Worm (Caenorhabditis elegans): ENCODE data around the gene T01H3.2.

T01H3.2 gene

DNA sequence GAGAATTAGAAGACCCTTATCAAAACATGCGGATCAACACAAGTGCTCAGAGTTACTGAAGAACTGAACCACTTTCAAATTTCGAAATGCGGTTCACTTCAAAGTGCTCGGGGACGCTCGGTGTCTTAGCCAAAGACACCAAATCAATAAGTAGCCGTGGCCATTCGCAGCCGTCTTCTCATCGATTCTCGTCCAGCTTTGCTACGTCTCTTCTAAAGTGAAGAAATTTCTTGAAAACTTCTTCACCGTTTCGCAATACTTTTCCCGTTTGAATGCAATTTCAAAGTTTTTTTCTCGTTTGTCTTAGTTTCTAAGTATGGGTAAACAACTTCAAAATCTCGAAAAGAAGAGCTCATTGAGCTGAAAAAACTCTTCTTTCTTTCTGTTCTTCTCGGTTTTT, 7.1 kb upstream of the T01H3.2 start:
- no peak for TF ChIP-seq hmg-4 (GFP tag; optimal IDR thresholded peaks at IDR 0.05)
- no peak for TF ChIP-seq ets-7 (tag; optimal IDR thresholded peaks at IDR 0.05)
- TF ChIP-seq hmbx-1 (tag; optimal IDR thresholded peaks at IDR 0.05) = no peak
- no peak for TF ChIP-seq scrt-1 (GFP tag; IDR thresholded peaks at IDR 0.05)
- TF ChIP-seq tbx-37 (GFP tag; conservative IDR thresholded peaks at IDR 0.05) = no peak
- TF ChIP-seq tbx-11 (GFP tag; IDR thresholded peaks at IDR 0.05) = no peak
- no peak for TF ChIP-seq B0310.2 (tag; optimal IDR thresholded peaks at IDR 0.05)
- TF ChIP-seq hnd-1 (tag; optimal IDR thresholded peaks at IDR 0.05) = no peak
- TF ChIP-seq ama-1 (optimal IDR thresholded peaks at IDR 0.05) = no peak
- no peak for TF ChIP-seq flt-1 (GFP tag; IDR thresholded peaks at IDR 0.05)
- TF ChIP-seq pes-1 (GFP tag; IDR thresholded peaks at IDR 0.05) = no peak
- no peak for TF ChIP-seq tra-4 (tag; optimal IDR thresholded peaks at IDR 0.05)
- no peak for TF ChIP-seq ceh-36 (tag; optimal IDR thresholded peaks at IDR 0.05)
- TF ChIP-seq ceh-13 (GFP tag; optimal IDR thresholded peaks at IDR 0.05) = no peak
- TF ChIP-seq F13C5.2 (tag; optimal IDR thresholded peaks at IDR 0.05) = no peak
- TF ChIP-seq aly-1 (tag; optimal IDR thresholded peaks at IDR 0.05) = no peak
- no peak for TF ChIP-seq sea-1 (GFP tag; conservative IDR thresholded peaks at IDR 0.05)

DNA sequence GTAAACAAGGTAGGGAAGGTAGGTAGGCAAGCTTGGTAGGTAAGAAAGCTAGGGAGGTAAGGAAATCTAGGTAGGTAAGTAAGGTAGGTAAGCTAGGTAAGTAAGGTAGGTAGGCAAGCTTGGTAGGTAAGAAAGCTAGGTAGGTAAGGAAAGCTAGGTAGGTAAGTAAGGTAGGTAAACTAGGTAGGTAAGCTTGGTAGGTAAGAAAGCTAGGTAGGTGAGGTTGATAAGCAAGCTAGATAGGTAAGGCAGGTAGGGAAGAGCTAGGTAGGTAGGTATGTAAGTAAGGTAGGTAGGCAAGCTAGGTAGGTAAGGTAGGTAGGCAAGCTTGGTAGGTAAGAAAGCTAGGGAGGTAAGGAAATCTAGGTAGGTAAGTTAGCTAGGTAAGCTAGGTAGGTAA, 5.4 kb upstream of the T01H3.2 start:
- peak; percentile 64 for TF ChIP-seq tbx-11 (GFP tag; IDR thresholded peaks at IDR 0.05)
- TF ChIP-seq sea-1 (GFP tag; conservative IDR thresholded peaks at IDR 0.05) = 0 out of 2 replicates have a peak, but pooled peaks have one; percentile 43

DNA sequence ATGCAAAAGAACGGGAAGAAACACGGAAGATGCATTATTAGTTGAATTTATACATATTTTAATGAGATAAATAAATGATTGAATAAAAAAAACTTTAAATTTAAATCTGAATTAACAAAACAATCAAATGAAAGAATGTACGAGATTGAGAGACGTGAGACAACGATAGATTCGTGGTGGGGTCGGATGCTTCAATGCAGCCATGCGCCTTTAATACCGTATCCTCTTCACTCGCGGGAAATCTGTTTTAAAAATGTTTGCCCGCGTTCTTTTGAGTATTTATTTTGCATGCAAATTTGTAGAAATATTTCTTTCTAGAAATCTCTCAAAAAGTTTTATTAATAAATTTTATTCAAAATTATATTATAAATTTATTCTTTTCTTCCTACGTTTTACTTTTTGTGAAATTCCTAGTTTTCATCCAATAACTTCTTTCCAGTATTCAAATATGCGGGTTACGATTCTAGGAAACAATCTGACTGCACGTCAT, 2.6 kb upstream of the T01H3.2 start, which contains the start of gene perm-1:
TSS of gene perm-1 (plus strand) at position 440 of the 490 bp plus-strand sequence.
- no peak for TF ChIP-seq ama-1 (optimal IDR thresholded peaks at IDR 0.05)
- no peak for TF ChIP-seq tbx-37 (GFP tag; conservative IDR thresholded peaks at IDR 0.05)
- no peak for TF ChIP-seq hnd-1 (tag; optimal IDR thresholded peaks at IDR 0.05)
- TF ChIP-seq sea-1 (GFP tag; conservative IDR thresholded peaks at IDR 0.05) = no peak
- TF ChIP-seq ets-7 (tag; optimal IDR thresholded peaks at IDR 0.05) = no peak
- no peak for TF ChIP-seq flt-1 (GFP tag; IDR thresholded peaks at IDR 0.05)
- TF ChIP-seq hmbx-1 (tag; optimal IDR thresholded peaks at IDR 0.05) = no peak
- TF ChIP-seq scrt-1 (GFP tag; IDR thresholded peaks at IDR 0.05) = no peak
- TF ChIP-seq tra-4 (tag; optimal IDR thresholded peaks at IDR 0.05) = no peak
- TF ChIP-seq F13C5.2 (tag; optimal IDR thresholded peaks at IDR 0.05) = no peak
- no peak for TF ChIP-seq tbx-11 (GFP tag; IDR thresholded peaks at IDR 0.05)
- no peak for TF ChIP-seq ceh-36 (tag; optimal IDR thresholded peaks at IDR 0.05)

DNA sequence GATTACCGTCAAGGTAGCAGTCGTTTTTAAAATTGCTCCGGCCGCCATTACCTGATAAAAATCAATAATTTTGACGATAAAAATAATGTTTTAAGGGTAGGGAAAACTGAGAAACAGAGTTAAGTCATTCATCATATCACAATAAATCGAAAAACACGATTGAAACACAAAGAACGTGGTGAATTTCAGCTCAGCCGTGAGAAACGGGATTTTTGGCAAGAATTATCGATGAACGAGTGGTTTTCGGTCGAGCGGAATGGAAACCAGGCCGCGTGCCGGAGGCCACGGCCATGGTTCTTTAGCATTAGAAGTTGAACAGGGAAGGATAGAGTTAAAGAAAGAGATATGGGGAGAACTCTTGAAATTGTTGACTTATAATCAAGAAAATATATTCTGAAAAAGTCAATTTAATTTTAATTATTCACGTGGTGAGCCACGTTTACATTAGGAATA, 1.5 kb upstream of the T01H3.2 start, which contains the start of the genes vha-4 and T01H3.5:
TSS of gene vha-4 (minus strand) at position 51 of the 453 bp plus-strand sequence.
TSS of gene T01H3.5 (plus strand) at position 351 of the 453 bp plus-strand sequence.
- TF ChIP-seq B0310.2 (tag; optimal IDR thresholded peaks at IDR 0.05) (no peak), ets-7 (tag; optimal IDR thresholded peaks at IDR 0.05) (no peak), tra-4 (tag; optimal IDR thresholded peaks at IDR 0.05) (no peak), ceh-36 (tag; optimal IDR thresholded peaks at IDR 0.05) (no peak), flt-1 (GFP tag; IDR thresholded peaks at IDR 0.05) (no peak), hmbx-1 (tag; optimal IDR thresholded peaks at IDR 0.05) (no peak), pes-1 (GFP tag; IDR thresholded peaks at IDR 0.05) (no peak), ama-1 (optimal IDR thresholded peaks at IDR 0.05) (no peak), hmg-4 (GFP tag; optimal IDR thresholded peaks at IDR 0.05) (no peak), aly-1 (tag; optimal IDR thresholded peaks at IDR 0.05) (no peak), F13C5.2 (tag; optimal IDR thresholded peaks at IDR 0.05) (no peak), scrt-1 (GFP tag; IDR thresholded peaks at IDR 0.05) (no peak), tbx-37 (GFP tag; conservative IDR thresholded peaks at IDR 0.05) (no peak), ceh-13 (GFP tag; optimal IDR thresholded peaks at IDR 0.05) (no peak), hnd-1 (tag; optimal IDR thresholded peaks at IDR 0.05) (no peak), tbx-11 (GFP tag; IDR thresholded peaks at IDR 0.05) (no peak), sea-1 (GFP tag; conservative IDR thresholded peaks at IDR 0.05) (no peak)

DNA sequence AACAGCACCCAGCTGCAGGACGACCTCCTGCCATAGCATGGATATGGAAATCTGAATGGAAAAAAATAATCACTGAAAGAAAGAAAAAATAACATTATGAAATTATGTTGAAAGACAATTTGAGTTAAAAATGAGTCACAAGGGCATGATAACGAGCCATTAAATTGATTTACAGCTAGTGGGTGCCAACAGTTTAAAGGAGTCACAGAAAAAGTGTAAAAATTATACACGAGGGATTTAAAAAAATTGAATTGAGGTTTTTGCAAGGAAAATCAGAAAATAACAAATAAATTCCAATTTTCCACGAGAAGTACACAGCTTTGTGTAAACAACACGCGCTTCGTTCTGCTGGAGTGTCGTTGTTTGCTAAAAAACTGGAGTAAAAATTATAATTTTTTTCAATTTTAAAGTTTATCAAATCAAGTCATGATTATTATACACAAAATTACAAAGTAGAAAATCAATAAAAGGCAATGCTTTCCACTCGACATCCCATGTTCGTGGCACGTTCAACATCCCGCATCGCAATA, 3.9 kb downstream of the T01H3.2 start, which contains the start of gene T01H3.3:
TSS of gene T01H3.3 (minus strand) at position 51 of the 530 bp plus-strand sequence.
- TF ChIP-seq pes-1 (GFP tag; IDR thresholded peaks at IDR 0.05) (no peak), scrt-1 (GFP tag; IDR thresholded peaks at IDR 0.05) (no peak), ceh-13 (GFP tag; optimal IDR thresholded peaks at IDR 0.05) (no peak), sea-1 (GFP tag; conservative IDR thresholded peaks at IDR 0.05) (no peak), tbx-37 (GFP tag; conservative IDR thresholded peaks at IDR 0.05) (no peak), B0310.2 (tag; optimal IDR thresholded peaks at IDR 0.05) (no peak), flt-1 (GFP tag; IDR thresholded peaks at IDR 0.05) (no peak)

DNA sequence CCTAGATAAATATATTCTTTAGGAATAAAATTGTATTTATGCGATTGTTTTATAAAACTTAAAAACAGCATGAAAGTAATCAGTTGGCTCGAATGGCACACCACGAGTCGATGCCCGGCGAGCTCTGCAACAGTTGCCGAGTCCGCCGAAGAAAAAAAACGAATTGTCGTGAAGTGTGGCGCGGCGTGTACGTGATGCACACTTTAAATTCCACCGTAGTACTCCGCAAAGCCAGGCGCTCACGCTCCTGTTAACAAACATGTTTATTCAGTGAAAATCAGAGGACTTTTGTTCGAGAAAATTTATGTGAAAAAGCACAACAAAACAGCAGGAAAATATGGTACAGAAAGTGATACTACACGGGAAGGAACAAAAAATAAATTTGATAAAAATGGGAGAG, 7.2 kb downstream of the T01H3.2 start:
- TF ChIP-seq sea-1 (GFP tag; conservative IDR thresholded peaks at IDR 0.05) (no peak), tbx-11 (GFP tag; IDR thresholded peaks at IDR 0.05) (no peak), tbx-37 (GFP tag; conservative IDR thresholded peaks at IDR 0.05) (no peak), ceh-13 (GFP tag; optimal IDR thresholded peaks at IDR 0.05) (no peak), tra-4 (tag; optimal IDR thresholded peaks at IDR 0.05) (no peak), flt-1 (GFP tag; IDR thresholded peaks at IDR 0.05) (no peak), ceh-36 (tag; optimal IDR thresholded peaks at IDR 0.05) (no peak), hmg-4 (GFP tag; optimal IDR thresholded peaks at IDR 0.05) (no peak), scrt-1 (GFP tag; IDR thresholded peaks at IDR 0.05) (no peak), ama-1 (optimal IDR thresholded peaks at IDR 0.05) (no peak), aly-1 (tag; optimal IDR thresholded peaks at IDR 0.05) (no peak), F13C5.2 (tag; optimal IDR thresholded peaks at IDR 0.05) (no peak), B0310.2 (tag; optimal IDR thresholded peaks at IDR 0.05) (no peak)

DNA sequence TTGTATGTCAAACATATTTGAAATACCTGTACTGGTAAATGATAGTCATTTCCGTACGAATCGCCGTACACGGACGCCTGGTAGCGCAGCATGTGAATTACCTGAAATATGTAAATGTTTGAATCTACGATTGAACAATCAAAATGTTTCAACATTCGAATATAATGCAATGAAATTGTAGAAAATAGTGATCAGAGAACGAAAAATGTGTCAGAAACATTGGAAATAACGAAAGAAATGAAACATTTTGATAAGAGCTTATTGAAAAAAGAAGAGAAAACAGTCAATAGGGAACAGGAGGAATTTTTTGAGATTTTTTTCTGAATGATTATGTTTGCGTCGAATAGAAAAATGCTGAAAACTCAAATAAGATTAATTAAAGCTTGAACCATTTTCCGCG, 7.7 kb downstream of the T01H3.2 start, which contains the start of gene ztf-17:
TSS of gene ztf-17 (minus strand) at position 101 of the 400 bp plus-strand sequence.
- TF ChIP-seq ceh-36 (tag; optimal IDR thresholded peaks at IDR 0.05) = no peak
- TF ChIP-seq hmg-4 (GFP tag; optimal IDR thresholded peaks at IDR 0.05) = no peak
- no peak for TF ChIP-seq tbx-37 (GFP tag; conservative IDR thresholded peaks at IDR 0.05)
- no peak for TF ChIP-seq ets-7 (tag; optimal IDR thresholded peaks at IDR 0.05)
- TF ChIP-seq ceh-13 (GFP tag; optimal IDR thresholded peaks at IDR 0.05) = no peak
- no peak for TF ChIP-seq aly-1 (tag; optimal IDR thresholded peaks at IDR 0.05)
- no peak for TF ChIP-seq scrt-1 (GFP tag; IDR thresholded peaks at IDR 0.05)
- no peak for TF ChIP-seq ama-1 (optimal IDR thresholded peaks at IDR 0.05)
- TF ChIP-seq F13C5.2 (tag; optimal IDR thresholded peaks at IDR 0.05) = no peak
- no peak for TF ChIP-seq flt-1 (GFP tag; IDR thresholded peaks at IDR 0.05)
- TF ChIP-seq sea-1 (GFP tag; conservative IDR thresholded peaks at IDR 0.05) = no peak
- no peak for TF ChIP-seq pes-1 (GFP tag; IDR thresholded peaks at IDR 0.05)
- no peak for TF ChIP-seq hmbx-1 (tag; optimal IDR thresholded peaks at IDR 0.05)
- no peak for TF ChIP-seq hnd-1 (tag; optimal IDR thresholded peaks at IDR 0.05)
- no peak for TF ChIP-seq B0310.2 (tag; optimal IDR thresholded peaks at IDR 0.05)
- no peak for TF ChIP-seq tra-4 (tag; optimal IDR thresholded peaks at IDR 0.05)
- TF ChIP-seq tbx-11 (GFP tag; IDR thresholded peaks at IDR 0.05) = no peak

Measured in whole organism, early embryonic.